Worm (Caenorhabditis elegans) whole organism, L4 larva: Measurements from ENCODE around the gene nhr-210.

Source experiments
- D1046.2 ChIP-seq: fragments of 200-800 bp; sonication (Bioruptor generic); IDR thresholded peaks from 2 replicates; pipeline ENCODE4 v1.3.6; 2022; ENCODE audit warnings: missing genetic modification characterization, missing compliant biosample characterization
- F10B5.3 ChIP-seq: sonication (generic microtip); optimal IDR thresholded peaks from 2 replicates; lab custom pipeline; 2016; ENCODE audit warnings: mild to moderate bottlenecking, missing genetic modification characterization, missing compliant biosample characterization
- F37D6.2 ChIP-seq: sonication (generic microtip); optimal IDR thresholded peaks from 2 replicates; lab custom pipeline; 2016; ENCODE audit warnings: mild to moderate bottlenecking, missing genetic modification characterization, missing compliant biosample characterization
- Y105C5A.15 ChIP-seq: fragments of 200-800 bp; sonication (Bioruptor generic); IDR thresholded peaks from 2 replicates; pipeline ENCODE4 v1.3.6; 2022; ENCODE audit warnings: missing genetic modification characterization, missing compliant biosample characterization
- aha-1 ChIP-seq: fragments of 150-350 bp; peaks from one replicate; lab custom pipeline; 2014; ENCODE audit warnings: missing biosample characterization, missing genetic modification characterization
- aly-2 ChIP-seq: sonication (generic microtip); optimal IDR thresholded peaks from 2 replicates; lab custom pipeline; 2018; ENCODE audit warnings: missing biosample characterization, missing genetic modification characterization
- attf-4 ChIP-seq: sonication (generic microtip); optimal IDR thresholded peaks from 3 replicates; lab custom pipeline; 2017; ENCODE audit warnings: missing biosample characterization, missing genetic modification characterization
- ceh-28 ChIP-seq: fragments of 150-350 bp; optimal IDR thresholded peaks from 2 replicates; lab custom pipeline; 2014; ENCODE audit warnings: missing biosample characterization, missing genetic modification reagents, missing genetic modification characterization
- ceh-32 ChIP-seq: sonication (generic microtip); optimal IDR thresholded peaks from 2 replicates; lab custom pipeline; 2016; ENCODE audit warnings: mild to moderate bottlenecking, missing genetic modification characterization, missing compliant biosample characterization; ENCODE audit not compliant: poor library complexity
- ceh-82 ChIP-seq: sonication (generic microtip); optimal IDR thresholded peaks from 2 replicates; lab custom pipeline; 2017; ENCODE audit warnings: missing biosample characterization, missing genetic modification characterization
- daf-12 ChIP-seq: fragments of 150-350 bp; optimal IDR thresholded peaks from 2 replicates; lab custom pipeline; 2014; ENCODE audit warnings: missing biosample characterization, missing genetic modification reagents, missing genetic modification characterization
- daf-16 ChIP-seq, 3 experiments: sonication (generic microtip); optimal IDR thresholded peaks; 2 replicates each; lab custom pipeline; 2016 to 2017; ENCODE audit warnings: missing genetic modification characterization in 3 of 3, missing genetic modification reagents in 3 of 3, mild to moderate bottlenecking in 2 of 3, missing compliant biosample characterization in 2 of 3, missing biosample characterization in 1 of 3, moderate library complexity in 1 of 3
- dmd-6 ChIP-seq: fragments of 200-800 bp; sonication (Bioruptor generic); IDR thresholded peaks from 2 replicates; pipeline ENCODE4 v1.3.6; 2022; ENCODE audit warnings: missing genetic modification reagents, missing genetic modification characterization, missing compliant biosample characterization
- dve-1 ChIP-seq: sonication (generic microtip); optimal IDR thresholded peaks from 2 replicates; lab custom pipeline; 2017; ENCODE audit warnings: antibody characterized with exemption, mild to moderate bottlenecking, missing genetic modification characterization, missing compliant biosample characterization; ENCODE audit not compliant: insufficient read depth
- egl-27 ChIP-seq: sonication (generic microtip); optimal IDR thresholded peaks from 3 replicates; lab custom pipeline; 2017; ENCODE audit warnings: missing biosample characterization, missing genetic modification reagents, missing genetic modification characterization
- hlh-11 ChIP-seq: fragments of 200-800 bp; sonication (Bioruptor generic); optimal IDR thresholded peaks from 2 replicates; lab custom pipeline; 2018; ENCODE audit warnings: mild to moderate bottlenecking, missing genetic modification characterization, missing compliant biosample characterization
- lin-1 ChIP-seq: fragments of 200-800 bp; sonication (Bioruptor generic); IDR thresholded peaks from 2 replicates; pipeline ENCODE4 v1.3.6; 2022; ENCODE audit warnings: missing genetic modification reagents, missing genetic modification characterization, missing compliant biosample characterization
- mdl-1 ChIP-seq, 2 experiments: fragments of 150-350 bp in 1 of 2; sonication (generic microtip) in 1 of 2; optimal IDR thresholded peaks; 2 replicates each; lab custom pipeline; 2014 to 2017; ENCODE audit warnings: missing biosample characterization in 2 of 2, missing genetic modification characterization in 2 of 2
- mes-2 ChIP-seq: sonication (generic microtip); optimal IDR thresholded peaks from 2 replicates; lab custom pipeline; 2016; ENCODE audit warnings: missing genotype, mild to moderate bottlenecking, missing genetic modification characterization, missing compliant biosample characterization; ENCODE audit not compliant: poor library complexity, severe bottlenecking
- nhr-10 ChIP-seq: fragments of 150-350 bp; optimal IDR thresholded peaks from 2 replicates; lab custom pipeline; 2014; ENCODE audit warnings: missing biosample characterization, missing genetic modification characterization
- nhr-102 ChIP-seq: sonication (generic microtip); optimal IDR thresholded peaks from 2 replicates; lab custom pipeline; 2016; ENCODE audit warnings: mild to moderate bottlenecking, missing genetic modification characterization, moderate library complexity, missing compliant biosample characterization
- nhr-237 ChIP-seq: sonication (generic microtip); optimal IDR thresholded peaks from 2 replicates; lab custom pipeline; 2017; ENCODE audit warnings: missing biosample characterization, missing genetic modification characterization
- nhr-25 ChIP-seq: sonication (generic microtip); optimal IDR thresholded peaks from 2 replicates; lab custom pipeline; 2017; ENCODE audit warnings: missing genetic modification characterization, mild to moderate bottlenecking, missing compliant biosample characterization, antibody characterized with exemption, moderate library complexity, borderline replicate concordance; ENCODE audit not compliant: insufficient read depth
- nhr-28 ChIP-seq: fragments of 150-350 bp; optimal IDR thresholded peaks from 2 replicates; lab custom pipeline; 2014; ENCODE audit warnings: missing biosample characterization, missing genetic modification characterization
- nhr-41 ChIP-seq: fragments of 200-800 bp; sonication (Bioruptor generic); IDR thresholded peaks from 2 replicates; pipeline ENCODE4 v1.3.6; 2022; ENCODE audit warnings: missing genetic modification reagents, missing genetic modification characterization, missing compliant biosample characterization
- nhr-42 ChIP-seq: fragments of 200-800 bp; sonication (Bioruptor generic); IDR thresholded peaks from 2 replicates; pipeline ENCODE4 v1.3.6; 2022; ENCODE audit warnings: missing genetic modification characterization, missing compliant biosample characterization
- nhr-6 ChIP-seq: fragments of 150-350 bp; optimal IDR thresholded peaks from 2 replicates; lab custom pipeline; 2014; ENCODE audit warnings: missing biosample characterization, missing genetic modification characterization
- nhr-76 ChIP-seq: fragments of 150-350 bp; optimal IDR thresholded peaks from 2 replicates; lab custom pipeline; 2014; ENCODE audit warnings: missing biosample characterization, missing genetic modification characterization
- nhr-77 ChIP-seq: fragments of 150-350 bp; optimal IDR thresholded peaks from 2 replicates; lab custom pipeline; 2014; ENCODE audit warnings: missing biosample characterization, missing genetic modification characterization
- pha-4 ChIP-seq, 2 experiments: fragments of 150-350 bp in 1 of 2; fragments of 200-800 bp in 1 of 2; sonication (Bioruptor generic) in 1 of 2; IDR thresholded peaks in 1 of 2; optimal IDR thresholded peaks in 1 of 2; 2 replicates each; pipeline versions ENCODE4 v1.3.6 to Lab custom; 2014 to 2022; ENCODE audit warnings: missing genetic modification characterization in 2 of 2, missing genetic modification reagents in 2 of 2, missing biosample characterization in 1 of 2, missing compliant biosample characterization in 1 of 2
- php-3 ChIP-seq: fragments of 200-800 bp; sonication (Bioruptor generic); IDR thresholded peaks from 2 replicates; pipeline ENCODE4 v1.3.6; 2022; ENCODE audit warnings: missing genetic modification reagents, missing genetic modification characterization, missing compliant biosample characterization
- pqm-1 ChIP-seq: sonication (generic microtip); optimal IDR thresholded peaks from 2 replicates; lab custom pipeline; 2017; ENCODE audit warnings: missing biosample characterization, missing genetic modification characterization
- saeg-2 ChIP-seq: fragments of 200-800 bp; sonication (Bioruptor generic); IDR thresholded peaks from 2 replicates; pipeline ENCODE4 v1.3.6; 2022; ENCODE audit warnings: missing genetic modification reagents, missing genetic modification characterization, missing compliant biosample characterization
- sdz-12 ChIP-seq: fragments of 200-800 bp; sonication (Bioruptor generic); optimal IDR thresholded peaks from 2 replicates; lab custom pipeline; 2018; ENCODE audit warnings: mild to moderate bottlenecking, missing genetic modification characterization, missing compliant biosample characterization
- set-16 ChIP-seq: fragments of 200-800 bp; sonication (Bioruptor generic); IDR thresholded peaks from 2 replicates; pipeline ENCODE4 v1.3.6; 2022; ENCODE audit warnings: missing genetic modification reagents, missing genetic modification characterization, missing compliant biosample characterization
- skn-1 ChIP-seq: fragments of 150-350 bp; optimal IDR thresholded peaks from 2 replicates; lab custom pipeline; 2014; ENCODE audit warnings: missing biosample characterization, missing genetic modification characterization
- spr-1 ChIP-seq: sonication (generic microtip); optimal IDR thresholded peaks from 2 replicates; lab custom pipeline; 2016; ENCODE audit warnings: mild to moderate bottlenecking, missing genetic modification characterization, missing compliant biosample characterization
- spr-3 ChIP-seq: fragments of 200-800 bp; sonication (Bioruptor generic); optimal IDR thresholded peaks from 2 replicates; lab custom pipeline; 2018; ENCODE audit warnings: mild to moderate bottlenecking, missing genetic modification characterization, missing compliant biosample characterization
- unc-62 ChIP-seq, 3 experiments: fragments of 150-350 bp in 1 of 3; sonication (generic microtip); optimal IDR thresholded peaks in 2 of 3; peaks in 1 of 3; 1 replicate in 1 of 3; 2 replicates in 2 of 3; lab custom pipeline; 2014 to 2017; ENCODE audit warnings: missing biosample characterization in 3 of 3, missing genetic modification characterization in 3 of 3, missing genetic modification reagents in 3 of 3, missing genotype in 1 of 3
- zfp-3 ChIP-seq: fragments of 200-800 bp; sonication (Bioruptor generic); conservative IDR thresholded peaks from 2 replicates; pipeline ENCODE4 v1.3.6; 2022; ENCODE audit warnings: missing genetic modification reagents, missing genetic modification characterization, missing compliant biosample characterization

nhr-210 gene

DNA sequence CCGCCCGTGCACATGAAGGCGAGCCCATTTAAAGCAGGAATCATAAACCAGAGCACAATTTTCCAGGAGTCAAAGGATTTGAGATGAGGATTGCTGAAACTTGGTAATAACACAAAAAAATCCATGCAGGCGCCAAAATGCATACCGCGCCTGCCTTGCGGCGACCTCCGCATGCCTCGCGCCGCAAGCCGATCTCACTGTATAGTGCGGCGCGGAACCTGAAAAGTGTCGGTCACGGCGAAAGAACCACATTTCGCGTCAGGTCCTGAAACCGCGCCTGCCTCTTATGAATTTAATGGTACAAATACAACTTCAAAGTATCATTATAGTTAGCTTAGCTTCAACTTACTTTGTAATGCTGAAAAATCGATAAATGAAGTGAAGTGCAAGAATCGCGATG, 18.8 kb downstream of the nhr-210 start:
- TF ChIP-seq saeg-2 (no peak), nhr-28 (tag; lab: Kevin White, UChicago) (no peak), set-16 (GFP tag; lab: Robert Waterston, UW) (peak; percentile 54; the same call in 1 of the 2 replicates)
- TF ChIP-seq, all 104 proteins: peak for 1

ce11 chrV:497399-497798, 21.9 kb downstream of the nhr-210 start, which contains the start of gene T01G6.1:
TSS of gene T01G6.1 (plus strand) at chrV:497699.
- TF ChIP-seq aha-1 (peak; percentile 22), nhr-25 (tag; lab: Kevin White, UChicago) (no peak)
- TF ChIP-seq, all 104 proteins: peak for 1

ce11 chrV:494284-494683, 25.1 kb downstream of the nhr-210 start, which contains the start of gene nhr-131:
TSS of gene nhr-131 (plus strand) at chrV:494370.
- no peak for TF ChIP-seq nhr-237 (tag; lab: Kevin White, UChicago)
- peak; percentile 38 for TF ChIP-seq aha-1
- no peak for TF ChIP-seq nhr-10 (tag; lab: Kevin White, UChicago)
- peak; percentile 87 for TF ChIP-seq nhr-28 (tag; lab: Kevin White, UChicago)
- TF ChIP-seq zfp-3 (GFP tag; lab: Robert Waterston, UW), result no peak
- peak; percentile 62 for TF ChIP-seq pqm-1 (tag; lab: Kevin White, UChicago)
- TF ChIP-seq lin-1, result peak; percentile 58; the same call in 1 of the 2 replicates
- peak; percentile 36 for TF ChIP-seq nhr-102
- peak; percentile 48 for TF ChIP-seq ceh-28 (tag; lab: Kevin White, UChicago)
- peak; percentile 38 for TF ChIP-seq nhr-77 (tag; lab: Kevin White, UChicago)
- TF ChIP-seq F10B5.3, result no peak
- TF ChIP-seq dve-1 (tag; lab: Kevin White, UChicago), result peak; percentile 71
- TF ChIP-seq daf-16 (GFP tag; optimal IDR thresholded peaks at IDR 0.05; lab: Kevin White, UChicago), result no peak
- peak; percentile 82 for TF ChIP-seq daf-16 (tag; optimal IDR thresholded peaks at IDR 0.05; lab: Kevin White, UChicago)
- peak in 1 of 2 experiments; percentile 10 for TF ChIP-seq mdl-1 (tag; optimal IDR thresholded peaks at IDR 0.05; lab: Kevin White, UChicago)
- no peak for TF ChIP-seq F37D6.2 (tag; lab: Kevin White, UChicago)
- no peak for TF ChIP-seq ceh-32
- TF ChIP-seq dmd-6 (GFP tag; lab: Robert Waterston, UW), result peak; percentile 77
- no peak for TF ChIP-seq daf-12 (tag; lab: Kevin White, UChicago)
- no peak for TF ChIP-seq Y105C5A.15 (GFP tag; lab: Robert Waterston, UW)
- TF ChIP-seq mes-2 (tag; lab: Kevin White, UChicago), result peak; percentile 36
- TF ChIP-seq hlh-11, result peak; percentile 51
- TF ChIP-seq, all 104 proteins: peak for 13

ce11 chrV:491432-491831, 27.9 kb downstream of the nhr-210 start, which contains the start of gene str-196:
TSS of gene str-196 (plus strand) at chrV:491732.
- TF ChIP-seq spr-1 (no peak), nhr-6 (tag; lab: Kevin White, UChicago) (no peak), F37D6.2 (tag; lab: Kevin White, UChicago) (no peak), nhr-41 (GFP tag; lab: Robert Waterston, UW) (no peak), spr-3 (GFP tag; lab: Kevin White, UChicago) (no peak), ceh-82 (tag; lab: Kevin White, UChicago) (no peak), nhr-76 (tag; lab: Kevin White, UChicago) (no peak), attf-4 (tag; lab: Kevin White, UChicago) (no peak), skn-1 (no peak), php-3 (no peak), unc-62 (GFP tag; optimal IDR thresholded peaks at IDR 0.05 in 1 of 2; lab: Kevin White, UChicago) (no peak), unc-62 (tag; optimal IDR thresholded peaks at IDR 0.05; lab: Kevin White, UChicago) (no peak), D1046.2 (GFP tag; lab: Robert Waterston, UW) (no peak), pha-4 (GFP tag; IDR thresholded peaks at IDR 0.05; lab: Robert Waterston, UW) (no peak), pha-4 (tag; optimal IDR thresholded peaks at IDR 0.05; lab: Kevin White, UChicago) (no peak), nhr-42 (GFP tag; lab: Robert Waterston, UW) (no peak), sdz-12 (GFP tag; lab: Kevin White, UChicago) (no peak), aly-2 (tag; lab: Kevin White, UChicago) (no peak), egl-27 (no peak), saeg-2 (no peak), zfp-3 (GFP tag; lab: Robert Waterston, UW) (no peak)
